Worm (Caenorhabditis elegans): Measurements from ENCODE around the gene trr-1.

DNA sequence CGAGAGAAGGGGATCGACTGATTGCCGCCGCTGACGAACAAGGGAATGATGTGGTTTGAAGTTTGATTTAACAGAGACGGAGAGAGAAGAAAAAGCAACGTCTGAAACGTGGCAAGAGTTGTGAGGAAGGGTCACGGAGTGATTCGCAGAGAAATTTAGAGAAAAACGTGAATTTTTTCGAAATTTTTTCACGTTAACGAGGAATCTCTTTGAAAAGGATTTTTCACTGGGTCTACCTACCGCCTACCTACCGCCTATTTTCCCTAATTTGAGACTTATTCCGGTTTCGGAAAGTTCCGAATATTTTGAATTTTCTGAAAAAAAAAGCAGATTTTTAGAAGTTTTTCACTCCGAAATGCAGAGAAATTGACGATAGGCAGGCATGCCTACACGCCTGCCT lies 33.7 kb upstream of the trr-1 start, which contains the start of gene fcmt-1:
- TF ChIP-seq nhr-77 (tag; optimal IDR thresholded peaks at IDR 0.05) (no peak), ZK546.5 (tag; optimal IDR thresholded peaks at IDR 0.05) (no peak), ztf-1 (GFP tag; conservative IDR thresholded peaks at IDR 0.05) (no peak), unc-62 (GFP tag; optimal IDR thresholded peaks at IDR 0.05) (no peak), sma-9 (GFP tag; optimal IDR thresholded peaks at IDR 0.05) (no peak), sma-9 (tag; optimal IDR thresholded peaks at IDR 0.05) (no peak), aly-2 (tag; optimal IDR thresholded peaks at IDR 0.05) (no peak), unc-39 (tag; optimal IDR thresholded peaks at IDR 0.05) (no peak)

Data from whole organism, L2 larva.